Fruit fly (Drosophila melanogaster) whole organism, embryonic: Measurements from ENCODE around the gene CG46434.

Source experiments
- Bdp1 ChIP-seq: fragments of 200-800 bp; sonication (Bioruptor generic); optimal IDR thresholded peaks from 3 replicates; lab custom pipeline; 2016; ENCODE audit warnings: missing biosample characterization, missing genetic modification characterization
- CG10267 ChIP-seq: fragments of 200-800 bp; sonication (Bioruptor generic); optimal IDR thresholded peaks from 2 replicates; lab custom pipeline; 2018; ENCODE audit warnings: missing biosample characterization, mild to moderate bottlenecking, missing genetic modification characterization, moderate library complexity
- CG11696 ChIP-seq: fragments of 200-800 bp; sonication (Bioruptor generic); IDR thresholded peaks from 2 replicates; pipeline ENCODE4 v1.3.6; 2022; ENCODE audit warnings: missing biosample characterization, missing genetic modification characterization
- CG17361 ChIP-seq: fragments of 200-800 bp; sonication (Bioruptor generic); IDR thresholded peaks from 3 replicates; pipeline ENCODE4 v1.3.6; 2022; ENCODE audit warnings: missing biosample characterization, missing genetic modification characterization
- CG17568 ChIP-seq: fragments of 200-800 bp; sonication (Bioruptor generic); optimal IDR thresholded peaks from 2 replicates; lab custom pipeline; 2018; ENCODE audit warnings: missing biosample characterization, mild to moderate bottlenecking, missing genetic modification characterization, moderate library complexity
- CG17829 ChIP-seq: fragments of 200-800 bp; optimal IDR thresholded peaks from 2 replicates; lab custom pipeline; 2019; ENCODE audit warnings: missing biosample characterization, mild to moderate bottlenecking, missing genetic modification characterization, moderate library complexity
- CG17912 ChIP-seq: fragments of 200-800 bp; sonication (Bioruptor generic); optimal IDR thresholded peaks from 2 replicates; lab custom pipeline; 2018; ENCODE audit warnings: missing biosample characterization, mild to moderate bottlenecking, missing genetic modification characterization
- CG1792 ChIP-seq: fragments of 200-800 bp; sonication (Bioruptor generic); optimal IDR thresholded peaks from 2 replicates; lab custom pipeline; 2016; ENCODE audit warnings: missing biosample characterization, missing genetic modification characterization
- CG3163 ChIP-seq: fragments of 200-800 bp; sonication (Bioruptor generic); optimal IDR thresholded peaks from 3 replicates; lab custom pipeline; 2016; ENCODE audit warnings: missing biosample characterization, missing genetic modification characterization
- CG32767 ChIP-seq: fragments of 200-800 bp; sonication (Bioruptor generic); IDR thresholded peaks from 2 replicates; pipeline ENCODE4 v1.3.6; 2022; ENCODE audit warnings: missing biosample characterization, missing genetic modification characterization
- CG32772 ChIP-seq: fragments of 200-800 bp; sonication (Bioruptor generic); IDR thresholded peaks from 2 replicates; pipeline ENCODE4 v1.3.6; 2022; ENCODE audit warnings: missing biosample characterization, missing genetic modification characterization
- CG3407 ChIP-seq: fragments of 200-800 bp; sonication (Bioruptor generic); optimal IDR thresholded peaks from 2 replicates; lab custom pipeline; 2018; ENCODE audit warnings: missing biosample characterization, mild to moderate bottlenecking, missing genetic modification characterization
- CG4360 ChIP-seq: fragments of 200-800 bp; sonication (Bioruptor generic); IDR thresholded peaks from 2 replicates; pipeline ENCODE4 v1.3.6; 2022; ENCODE audit warnings: missing biosample characterization, missing genetic modification characterization
- CG4404 ChIP-seq: fragments of 200-800 bp; sonication (Bioruptor generic); IDR thresholded peaks from 2 replicates; pipeline ENCODE4 v1.3.6; 2022; ENCODE audit warnings: missing biosample characterization, missing genetic modification characterization
- CG4707 ChIP-seq: fragments of 200-800 bp; sonication (Bioruptor generic); optimal IDR thresholded peaks from 2 replicates; lab custom pipeline; 2018; ENCODE audit warnings: missing biosample characterization, mild to moderate bottlenecking, missing genetic modification characterization, moderate library complexity
- CG8281 ChIP-seq: fragments of 200-800 bp; sonication (Bioruptor generic); optimal IDR thresholded peaks from 2 replicates; lab custom pipeline; 2018; ENCODE audit warnings: missing biosample characterization, mild to moderate bottlenecking, missing genetic modification characterization, moderate library complexity
- CG9437 ChIP-seq: fragments of 200-800 bp; sonication (Bioruptor generic); optimal IDR thresholded peaks from 2 replicates; lab custom pipeline; 2018; ENCODE audit warnings: missing biosample characterization, mild to moderate bottlenecking, missing genetic modification characterization
- CG9932 ChIP-seq: fragments of 200-800 bp; sonication (Bioruptor generic); IDR thresholded peaks from 2 replicates; pipeline ENCODE4 v1.3.6; 2022; ENCODE audit warnings: missing biosample characterization, missing genetic modification characterization
- CTCF ChIP-seq: fragments of 200-800 bp; sonication (Bioruptor generic); optimal IDR thresholded peaks from 2 replicates; lab custom pipeline; 2017; ENCODE audit warnings: missing biosample characterization, mild to moderate bottlenecking, missing genetic modification characterization, moderate library complexity
- Ets97D ChIP-seq: fragments of 200-800 bp; sonication (Bioruptor generic); optimal IDR thresholded peaks from 3 replicates; lab custom pipeline; 2016; ENCODE audit warnings: missing biosample characterization, missing genetic modification characterization
- Fer1 ChIP-seq: fragments of 200-800 bp; sonication (Bioruptor generic); optimal IDR thresholded peaks from 2 replicates; lab custom pipeline; 2017; ENCODE audit warnings: missing biosample characterization, mild to moderate bottlenecking, missing genetic modification characterization
- Fer2 ChIP-seq: fragments of 200-800 bp; sonication (Bioruptor generic); optimal IDR thresholded peaks from 2 replicates; lab custom pipeline; 2018; ENCODE audit warnings: missing biosample characterization, mild to moderate bottlenecking, missing genetic modification characterization, moderate library complexity
- Fer3 ChIP-seq: fragments of 200-800 bp; sonication (Bioruptor generic); optimal IDR thresholded peaks from 2 replicates; lab custom pipeline; 2018; ENCODE audit warnings: missing biosample characterization, mild to moderate bottlenecking, missing genetic modification characterization, moderate library complexity
- Lim3 ChIP-seq: fragments of 200-800 bp; sonication (Bioruptor generic); IDR thresholded peaks from 2 replicates; pipeline ENCODE4 v1.3.6; 2022; ENCODE audit warnings: missing biosample characterization, missing genetic modification characterization
- Mes4 ChIP-seq: fragments of 200-800 bp; sonication (Bioruptor generic); optimal IDR thresholded peaks from 2 replicates; lab custom pipeline; 2016; ENCODE audit warnings: missing biosample characterization, missing genetic modification characterization
- NFAT ChIP-seq: fragments of 200-800 bp; sonication (Bioruptor generic); IDR thresholded peaks from 2 replicates; pipeline ENCODE4 v1.3.6; 2022; ENCODE audit warnings: missing biosample characterization, missing genetic modification characterization
- NK7.1 ChIP-seq: fragments of 200-800 bp; sonication (Bioruptor generic); optimal IDR thresholded peaks from 3 replicates; lab custom pipeline; 2016; ENCODE audit warnings: missing biosample characterization, missing genetic modification characterization
- Oaz ChIP-seq: fragments of 200-800 bp; sonication (Bioruptor generic); IDR thresholded peaks from 2 replicates; pipeline ENCODE4 v1.3.6; 2022; ENCODE audit warnings: missing biosample characterization, missing genetic modification characterization
- Rx ChIP-seq: fragments of 200-800 bp; sonication (Bioruptor generic); IDR thresholded peaks from 2 replicates; pipeline ENCODE4 v1.3.6; 2022; ENCODE audit warnings: missing biosample characterization, missing genetic modification characterization
- Side ChIP-seq: fragments of 200-800 bp; sonication (Bioruptor generic); optimal IDR thresholded peaks from 2 replicates; lab custom pipeline; 2016; ENCODE audit warnings: missing biosample characterization, missing genetic modification characterization
- Taf1 ChIP-seq: fragments of 200-800 bp; sonication (Bioruptor generic); IDR thresholded peaks from 2 replicates; pipeline ENCODE4 v1.3.6; 2022; ENCODE audit warnings: missing biosample characterization, missing genetic modification characterization
- al ChIP-seq: fragments of 200-800 bp; sonication (Bioruptor generic); IDR thresholded peaks from 2 replicates; pipeline ENCODE4 v1.3.6; 2022; ENCODE audit warnings: missing biosample characterization, missing genetic modification characterization
- ap ChIP-seq: fragments of 200-800 bp; sonication (Bioruptor generic); IDR thresholded peaks from 2 replicates; pipeline ENCODE4 v1.3.6; 2022; ENCODE audit warnings: missing biosample characterization, missing genetic modification characterization
- ash1 ChIP-seq: fragments of 200-800 bp; sonication (Bioruptor generic); optimal IDR thresholded peaks from 2 replicates; lab custom pipeline; 2018; ENCODE audit warnings: missing biosample characterization, mild to moderate bottlenecking, missing genetic modification characterization
- bab2 ChIP-seq: fragments of 200-800 bp; sonication (Bioruptor generic); optimal IDR thresholded peaks from 2 replicates; lab custom pipeline; 2016; ENCODE audit warnings: missing biosample characterization, missing genetic modification characterization
- btn ChIP-seq: fragments of 200-800 bp; sonication (Bioruptor generic); optimal IDR thresholded peaks from 2 replicates; lab custom pipeline; 2016; ENCODE audit warnings: missing biosample characterization, missing genetic modification characterization
- cad ChIP-seq: fragments of >200 bp; optimal IDR thresholded peaks from 2 replicates; lab custom pipeline; 2017; ENCODE audit warnings: missing biosample characterization, missing genetic modification characterization
- cato ChIP-seq: fragments of 200-800 bp; sonication (Bioruptor generic); optimal IDR thresholded peaks from 2 replicates; lab custom pipeline; 2016; ENCODE audit warnings: missing biosample characterization, missing genetic modification characterization, borderline replicate concordance
- gem ChIP-seq: fragments of 200-800 bp; sonication (Bioruptor generic); optimal IDR thresholded peaks from 2 replicates; lab custom pipeline; 2019; ENCODE audit warnings: missing biosample characterization, mild to moderate bottlenecking, missing genetic modification characterization, moderate library complexity
- gsb ChIP-seq: fragments of 200-800 bp; sonication (Bioruptor generic); IDR thresholded peaks from 2 replicates; pipeline ENCODE4 v1.3.6; 2022; ENCODE audit warnings: missing biosample characterization, missing genetic modification characterization
- gsb-n ChIP-seq: fragments of 200-800 bp; sonication (Bioruptor generic); optimal IDR thresholded peaks from 3 replicates; lab custom pipeline; 2018; ENCODE audit warnings: missing biosample characterization, mild to moderate bottlenecking, missing genetic modification characterization
- gt ChIP-seq: fragments of 200-800 bp; sonication (Bioruptor generic); IDR thresholded peaks from 2 replicates; pipeline ENCODE4 v1.3.6; 2022; ENCODE audit warnings: missing biosample characterization, missing genetic modification characterization
- h ChIP-seq: fragments of >200 bp; optimal IDR thresholded peaks from 2 replicates; lab custom pipeline; 2017
- her ChIP-seq: fragments of 200-800 bp; sonication (Bioruptor generic); optimal IDR thresholded peaks from 2 replicates; lab custom pipeline; 2016; ENCODE audit warnings: missing biosample characterization, missing genetic modification characterization
- hth ChIP-seq: fragments of >200 bp; optimal IDR thresholded peaks from 2 replicates; lab custom pipeline; 2017; ENCODE audit warnings: inconsistent platforms
- inv ChIP-seq: fragments of 200-800 bp; sonication (Bioruptor generic); IDR thresholded peaks from 2 replicates; pipeline ENCODE4 v1.3.6; 2022; ENCODE audit warnings: missing biosample characterization, missing genetic modification characterization; ENCODE audit not compliant: partially characterized antibody
- oc ChIP-seq: fragments of 200-800 bp; sonication (Bioruptor generic); optimal IDR thresholded peaks from 2 replicates; lab custom pipeline; 2018; ENCODE audit warnings: missing biosample characterization, mild to moderate bottlenecking, missing genetic modification characterization, moderate library complexity
- phol ChIP-seq: fragments of 200-800 bp; sonication (Bioruptor generic); optimal IDR thresholded peaks from 3 replicates; lab custom pipeline; 2018; ENCODE audit warnings: missing biosample characterization, mild to moderate bottlenecking, missing genetic modification characterization, moderate library complexity
- sc ChIP-seq, 3 experiments: fragments of >200 bp in 2 of 3; fragments of 200-800 bp in 1 of 3; sonication (Bioruptor generic) in 1 of 3; optimal IDR thresholded peaks; 2 replicates in 2 of 3; 3 replicates in 1 of 3; lab custom pipeline; 2017; ENCODE audit warnings: mild to moderate bottlenecking in 1 of 3, missing biosample characterization in 1 of 3, missing genetic modification characterization in 1 of 3, missing genetic modification reagents in 1 of 3
- vvl ChIP-seq: fragments of 200-800 bp; sonication (Bioruptor generic); IDR thresholded peaks from 2 replicates; pipeline ENCODE4 v1.3.6; 2022; ENCODE audit warnings: missing biosample characterization, missing genetic modification characterization
- z ChIP-seq: fragments of 200-800 bp; sonication (Bioruptor generic); IDR thresholded peaks from 3 replicates; pipeline ENCODE4 v1.3.6; 2022; ENCODE audit warnings: missing biosample characterization, missing genetic modification characterization
- zfh1 ChIP-seq: fragments of 200-800 bp; sonication (Bioruptor generic); IDR thresholded peaks from 3 replicates; pipeline ENCODE4 v1.3.6; 2022; ENCODE audit warnings: missing biosample characterization, missing genetic modification characterization

CG46434 gene

DNA sequence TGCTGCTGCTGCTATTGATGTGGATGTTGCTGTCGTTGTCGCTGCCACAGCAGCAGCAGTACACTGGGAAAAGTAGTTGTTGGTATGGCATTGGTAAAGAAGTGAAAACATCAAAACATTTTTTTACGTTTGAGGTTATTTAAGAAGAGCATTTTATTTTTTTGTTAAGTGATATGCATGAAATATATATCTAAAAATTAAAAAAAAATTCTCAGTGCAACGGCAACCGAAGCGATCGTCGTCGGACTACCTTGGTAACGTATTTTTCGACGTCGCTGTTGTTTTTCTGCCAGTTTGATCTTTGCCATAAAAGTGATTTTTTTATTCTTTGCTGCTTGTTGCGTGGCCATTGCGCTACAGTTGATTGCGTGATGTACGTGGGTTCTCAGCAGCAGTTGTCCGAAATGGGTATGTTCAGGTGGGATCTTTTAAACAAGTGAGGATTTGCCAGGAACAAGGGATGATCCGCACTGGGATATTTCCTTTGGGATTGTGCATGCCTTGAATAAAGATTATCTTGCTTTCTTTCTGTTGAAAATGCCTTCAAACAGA, 16.8 kb upstream of the CG46434 start (continued):
- TF ChIP-seq ap (GFP tag; lab: Robert Waterston, UW) (peak; percentile 91), Mes4 (peak; percentile 87), cato (peak; percentile 88), CG17912 (GFP tag; lab: Kevin White, UChicago) (peak; percentile 81), gem (tag; lab: Kevin White, UChicago) (peak; percentile 98), al (GFP tag; lab: Robert Waterston, UW) (peak; percentile 92), CG4404 (GFP tag; lab: Robert Waterston, UW) (peak; percentile 98), NK7.1 (GFP tag; lab: Kevin White, UChicago) (peak; percentile 68), CG32767 (GFP tag; lab: Robert Waterston, UW) (peak; percentile 91), Oaz (GFP tag; lab: Robert Waterston, UW) (peak; percentile 89), h (no peak), btn (peak; percentile 80), gt (peak; percentile 87), CG17568 (peak; percentile 93), Lim3 (GFP tag; lab: Robert Waterston, UW) (peak; percentile 83; the same call in 1 of the 2 replicates), vvl (GFP tag; lab: Robert Waterston, UW) (peak; percentile 98), inv (no peak), CTCF (GFP tag; lab: Kevin White, UChicago) (peak; percentile 47), her (GFP tag; lab: Kevin White, UChicago) (peak; percentile 81), CG4360 (GFP tag; lab: Robert Waterston, UW) (peak; percentile 79), z (GFP tag; lab: Robert Waterston, UW) (peak; percentile 77; the same call in 2 of the 3 replicates), hth (lab: Kevin White, UChicago) (no peak), Rx (peak; percentile 87), cad (no peak), gsb (GFP tag; lab: Robert Waterston, UW) (peak; percentile 88), Taf1 (GFP tag; lab: Robert Waterston, UW) (peak; percentile 77), phol (tag; lab: Kevin White, UChicago) (peak; percentile 95), ash1 (GFP tag; lab: Kevin White, UChicago) (peak; percentile 44), gsb-n (peak; percentile 97), CG11696 (GFP tag; lab: Robert Waterston, UW) (peak; percentile 85; the same call in 1 of the 2 replicates), CG8281 (peak; percentile 82), CG3407 (GFP tag; lab: Kevin White, UChicago) (peak; percentile 89), Ets97D (GFP tag; lab: Kevin White, UChicago) (peak; percentile 63), oc (peak; percentile 96), Fer2 (tag; lab: Kevin White, UChicago) (peak; percentile 91), Side (peak; percentile 92), Bdp1 (peak; percentile 86), Fer3 (tag; lab: Kevin White, UChicago) (peak; percentile 94), zfh1 (peak; percentile 98), CG10267 (tag; lab: Kevin White, UChicago) (peak; percentile 92), CG3163 (GFP tag; lab: Kevin White, UChicago) (peak; percentile 68), CG1792 (GFP tag; lab: Kevin White, UChicago) (peak; percentile 81), CG9437 (GFP tag; lab: Kevin White, UChicago) (peak; percentile 85), CG9932 (GFP tag; lab: Robert Waterston, UW) (peak; percentile 96), CG17829 (tag; lab: Kevin White, UChicago) (peak; percentile 98), sc (optimal IDR thresholded peaks at IDR 0.05; lab: Kevin White, UChicago) (no peak), sc (GFP tag; optimal IDR thresholded peaks at IDR 0.05; lab: Kevin White, UChicago) (peak; percentile 94), NFAT (peak; percentile 91), CG32772 (GFP tag; lab: Robert Waterston, UW) (peak; percentile 94), CG4707 (GFP tag; lab: Kevin White, UChicago) (peak; percentile 90), CG17361 (GFP tag; lab: Robert Waterston, UW) (peak; percentile 94), bab2 (GFP tag; lab: Kevin White, UChicago) (peak; percentile 91), Fer1 (peak; percentile 94)
